Worm (Caenorhabditis elegans): ENCODE results near the gene C01G10.7.

Gene C01G10.7

DNA sequence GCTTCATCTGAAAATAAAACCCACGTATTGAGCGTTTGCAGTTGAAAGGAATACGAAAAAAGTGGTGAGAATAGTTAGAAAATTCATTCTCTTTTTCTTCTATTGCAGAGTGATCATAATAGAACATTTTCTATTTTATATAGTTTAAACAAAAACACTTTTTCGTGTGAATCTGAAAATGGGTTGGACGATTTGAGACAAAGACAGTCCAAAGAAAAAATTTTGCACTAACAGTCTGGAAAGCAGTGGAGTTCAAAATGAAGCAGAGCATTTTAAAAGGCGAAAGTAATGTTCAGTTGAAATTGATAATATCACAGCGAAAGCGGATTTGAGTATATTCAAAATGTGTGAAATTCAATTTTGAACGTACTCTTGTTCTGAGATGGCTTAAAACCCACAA, 3.1 kb downstream of the C01G10.7 start, which contains the start of gene C01G10.18:
Gene C01G10.18 (minus strand): TSS at position 101 of the 400 bp plus-strand sequence.
- TF ChIP-seq lin-15B (tag; optimal IDR thresholded peaks at IDR 0.05) = no peak
- no peak for TF ChIP-seq nhr-23 (tag; optimal IDR thresholded peaks at IDR 0.05)
- no peak for TF ChIP-seq nhr-28 (tag; optimal IDR thresholded peaks at IDR 0.05)
- no peak for TF ChIP-seq jun-1 (tag; optimal IDR thresholded peaks at IDR 0.05)

DNA sequence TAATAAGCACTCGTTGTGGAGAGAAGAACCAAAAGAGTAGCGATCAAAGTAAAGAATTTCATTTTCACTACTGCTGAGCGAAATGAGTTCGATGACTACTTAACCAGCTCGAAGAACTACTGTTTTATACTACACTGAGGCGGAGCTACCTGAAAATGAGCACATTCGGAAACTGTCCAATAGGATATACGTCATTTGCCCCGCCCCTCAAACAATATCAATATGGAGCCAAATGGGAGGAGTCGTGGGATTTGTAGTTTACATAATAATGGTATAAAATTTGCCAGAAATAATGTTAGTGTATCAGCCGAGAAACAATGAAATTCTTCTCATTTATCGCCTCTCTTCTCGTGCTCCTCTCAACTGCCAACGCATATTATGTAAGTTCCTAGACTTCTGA, 3.9 kb downstream of the C01G10.7 start, which contains the start of the genes C01G10.5 and C01G10.4:
Gene C01G10.5 (minus strand): TSS at position 101 of the 400 bp plus-strand sequence.
Gene C01G10.4 (plus strand): TSS at position 303 of the 400 bp plus-strand sequence.
- TF ChIP-seq nhr-25 (tag; optimal IDR thresholded peaks at IDR 0.05) = no peak
- TF ChIP-seq ztf-11 (tag; optimal IDR thresholded peaks at IDR 0.05) = no peak
- no peak for TF ChIP-seq hmg-11 (tag; optimal IDR thresholded peaks at IDR 0.05)
- TF ChIP-seq ZK546.5 (tag; optimal IDR thresholded peaks at IDR 0.05) = no peak
- TF ChIP-seq nhr-23 (tag; optimal IDR thresholded peaks at IDR 0.05) = no peak
- TF ChIP-seq nhr-12 (tag; optimal IDR thresholded peaks at IDR 0.05) = no peak
- TF ChIP-seq zag-1 (tag; optimal IDR thresholded peaks at IDR 0.05) = no peak
- TF ChIP-seq pqm-1 (tag; optimal IDR thresholded peaks at IDR 0.05) = no peak
- no peak for TF ChIP-seq fos-1 (tag; optimal IDR thresholded peaks at IDR 0.05)
- no peak for TF ChIP-seq nhr-237 (tag; optimal IDR thresholded peaks at IDR 0.05)
- TF ChIP-seq elt-3 (tag; optimal IDR thresholded peaks at IDR 0.05) = no peak
- no peak for TF ChIP-seq ama-1 (optimal IDR thresholded peaks at IDR 0.05)
- TF ChIP-seq lsy-12 (tag; optimal IDR thresholded peaks at IDR 0.05) = no peak
- no peak for TF ChIP-seq fkh-2 (tag; optimal IDR thresholded peaks at IDR 0.05)
- TF ChIP-seq daf-12 (tag; optimal IDR thresholded peaks at IDR 0.05) = no peak
- TF ChIP-seq egl-5 (tag; optimal IDR thresholded peaks at IDR 0.05) = no peak
- no peak for TF ChIP-seq nhr-28 (tag; optimal IDR thresholded peaks at IDR 0.05)
- no peak for TF ChIP-seq nhr-77 (tag; optimal IDR thresholded peaks at IDR 0.05)
- no peak for TF ChIP-seq aly-2 (tag; optimal IDR thresholded peaks at IDR 0.05)
- no peak for TF ChIP-seq elt-1 (tag; optimal IDR thresholded peaks at IDR 0.05)

DNA sequence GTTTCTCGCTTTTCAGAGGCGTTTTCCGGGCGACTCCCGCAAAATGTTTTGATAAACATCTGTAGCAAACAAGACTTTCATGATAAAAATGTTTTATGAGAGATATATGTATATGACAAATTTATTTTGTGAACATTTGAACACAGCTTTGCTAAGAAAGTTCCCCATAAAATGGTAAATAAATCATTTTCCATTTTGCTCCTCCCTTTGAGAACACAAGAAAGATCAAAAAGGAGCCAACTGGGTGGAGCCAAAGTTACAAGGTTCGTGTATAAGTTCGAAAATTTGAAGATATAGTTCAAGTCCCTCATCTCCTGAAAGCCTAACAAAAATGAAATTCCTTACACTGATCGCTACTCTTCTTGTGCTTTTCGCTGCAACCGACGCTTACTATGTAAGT, 4.9 kb downstream of the C01G10.7 start, which contains the start of gene C01G10.17:
Gene C01G10.17 (plus strand): TSS at position 301 of the 400 bp plus-strand sequence.
- TF ChIP-seq elt-1 (tag; optimal IDR thresholded peaks at IDR 0.05) (no peak), ceh-9 (tag; optimal IDR thresholded peaks at IDR 0.05) (no peak), eor-1 (tag; optimal IDR thresholded peaks at IDR 0.05) (no peak), nhr-25 (tag; optimal IDR thresholded peaks at IDR 0.05) (no peak), R02D3.7 (tag; optimal IDR thresholded peaks at IDR 0.05) (no peak), nhr-43 (tag; optimal IDR thresholded peaks at IDR 0.05; ENCODE audit: poor library complexity, severe bottlenecking) (no peak)

DNA sequence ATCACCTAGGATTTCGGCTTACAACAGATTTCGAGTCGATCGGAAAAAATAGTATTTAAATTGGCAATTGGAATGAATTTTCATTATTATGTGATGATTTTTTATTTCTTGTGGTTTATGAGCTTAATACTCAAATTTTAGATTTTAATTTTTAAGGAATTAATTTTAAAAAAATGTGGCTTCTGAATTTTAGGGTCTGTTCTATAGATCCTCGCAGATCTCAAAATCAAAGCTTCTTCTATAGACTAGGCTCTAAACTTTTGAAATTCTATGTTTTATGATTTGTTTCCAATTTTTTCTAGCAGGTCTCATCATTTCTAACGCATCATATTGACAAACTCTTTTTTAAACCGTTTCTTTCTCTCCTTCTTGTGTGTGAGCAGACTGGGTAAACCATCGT, 7.1 kb downstream of the C01G10.7 start, which contains the start of gene txt-12:
Gene txt-12 (plus strand): TSS at position 301 of the 400 bp plus-strand sequence.
- no peak for TF ChIP-seq nfya-1 (tag; optimal IDR thresholded peaks at IDR 0.05; ENCODE audit: insufficient read depth)
- no peak for TF ChIP-seq pqm-1 (tag; optimal IDR thresholded peaks at IDR 0.05)
- no peak for TF ChIP-seq lin-15B (tag; optimal IDR thresholded peaks at IDR 0.05)
- no peak for TF ChIP-seq nhr-11 (tag; optimal IDR thresholded peaks at IDR 0.05)
- peak; percentile 77 for TF ChIP-seq pha-4 (tag; optimal IDR thresholded peaks at IDR 0.05)
- TF ChIP-seq aly-2 (tag; optimal IDR thresholded peaks at IDR 0.05) = no peak

DNA sequence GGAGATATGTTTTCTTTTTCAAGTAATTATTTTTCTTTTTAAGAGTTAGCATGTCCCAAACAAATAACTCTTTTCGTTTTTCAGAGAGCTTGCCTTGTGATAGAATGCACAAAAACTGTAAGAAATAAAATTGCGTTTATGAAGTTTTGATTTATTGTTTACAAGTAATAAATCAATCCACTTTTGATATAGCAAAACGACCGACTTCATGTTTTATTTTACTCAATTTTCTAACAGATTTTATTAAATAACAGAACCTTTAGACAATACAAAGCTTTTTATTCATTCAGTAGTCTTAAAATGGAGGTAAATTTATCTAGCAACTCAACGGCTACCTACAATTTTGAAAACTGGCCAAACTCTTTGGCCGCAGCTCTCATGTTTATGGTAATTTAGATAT, 9.2 kb downstream of the C01G10.7 start, which contains the start of gene srx-78:
Gene srx-78 (plus strand): TSS at position 301 of the 400 bp plus-strand sequence.
- no peak for TF ChIP-seq nhr-67 (tag; optimal IDR thresholded peaks at IDR 0.05)
- no peak for TF ChIP-seq fos-1 (tag; optimal IDR thresholded peaks at IDR 0.05)
- no peak for TF ChIP-seq ztf-11 (tag; optimal IDR thresholded peaks at IDR 0.05)
- no peak for TF ChIP-seq nhr-76 (tag; optimal IDR thresholded peaks at IDR 0.05)

DNA sequence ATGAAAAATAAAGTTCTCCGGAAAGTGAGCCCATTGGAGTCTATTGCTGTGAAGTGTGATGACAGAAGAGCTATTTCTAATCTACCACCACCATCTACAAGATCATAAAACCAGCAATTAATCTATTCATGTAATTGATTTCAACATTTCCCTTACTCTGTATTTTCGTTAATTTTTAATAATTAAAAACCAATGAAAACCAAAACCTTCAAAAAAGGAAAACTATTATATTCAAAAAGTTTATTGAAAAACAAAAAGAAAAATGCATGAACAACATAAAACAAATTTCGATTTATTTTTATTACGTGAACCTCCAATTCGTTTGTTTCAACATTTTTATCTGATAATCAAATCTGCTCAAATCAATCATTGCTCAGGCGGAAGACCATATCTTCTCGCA, 13.9 kb downstream of the C01G10.7 start, which contains the start of gene C01G10.1:
Gene C01G10.1 (plus strand): TSS at position 301 of the 400 bp plus-strand sequence.
- TF ChIP-seq aly-2 (tag; optimal IDR thresholded peaks at IDR 0.05) (no peak), unc-39 (tag; optimal IDR thresholded peaks at IDR 0.05) (no peak), nhr-23 (tag; optimal IDR thresholded peaks at IDR 0.05) (no peak), ztf-4 (tag; optimal IDR thresholded peaks at IDR 0.05) (no peak), fkh-10 (GFP tag; optimal IDR thresholded peaks at IDR 0.05) (no peak), zag-1 (tag; optimal IDR thresholded peaks at IDR 0.05) (no peak), snpc-4 (tag; optimal IDR thresholded peaks at IDR 0.05) (no peak)
